Worm (Caenorhabditis elegans) whole organism, late embryonic: ENCODE measurements around the gene C09E7.8.

Experiments used
- C08G9.2 ChIP-seq: sonication (generic microtip); optimal IDR thresholded peaks from 2 replicates; lab custom pipeline; 2016; ENCODE audit warnings: mild to moderate bottlenecking, missing genetic modification characterization, moderate library complexity, missing compliant biosample characterization
- C38D4.7 ChIP-seq: fragments of 200-800 bp; sonication (Bioruptor generic); optimal IDR thresholded peaks from 2 replicates; lab custom pipeline; 2018; ENCODE audit warnings: mild to moderate bottlenecking, missing genetic modification characterization, moderate library complexity, missing compliant biosample characterization
- F13H6.1 ChIP-seq: sonication (generic microtip); optimal IDR thresholded peaks from 2 replicates; lab custom pipeline; 2016; ENCODE audit warnings: missing genetic modification characterization, missing compliant biosample characterization
- T23F11.4 ChIP-seq: fragments of 200-800 bp; sonication (Bioruptor generic); optimal IDR thresholded peaks from 2 replicates; lab custom pipeline; 2018; ENCODE audit warnings: mild to moderate bottlenecking, missing genetic modification characterization, missing compliant biosample characterization
- ceh-14 ChIP-seq: sonication (generic microtip); optimal IDR thresholded peaks from 2 replicates; lab custom pipeline; 2016; ENCODE audit warnings: missing genotype, missing genetic modification characterization, missing compliant biosample characterization
- ceh-2 ChIP-seq: sonication (generic microtip); optimal IDR thresholded peaks from 2 replicates; lab custom pipeline; 2016; ENCODE audit warnings: missing genotype, missing genetic modification characterization, missing compliant biosample characterization
- ceh-30 ChIP-seq: fragments of 150-350 bp; optimal IDR thresholded peaks from 2 replicates; lab custom pipeline; 2014; ENCODE audit warnings: missing biosample characterization, missing genetic modification characterization
- ceh-31 ChIP-seq: sonication (generic microtip); optimal IDR thresholded peaks from 2 replicates; lab custom pipeline; 2016; ENCODE audit warnings: missing genetic modification characterization, missing compliant biosample characterization
- ceh-34 ChIP-seq: sonication (generic microtip); optimal IDR thresholded peaks from 2 replicates; lab custom pipeline; 2016; ENCODE audit warnings: mild to moderate bottlenecking, missing genetic modification characterization, missing compliant biosample characterization
- ceh-48 ChIP-seq: sonication (generic microtip); optimal IDR thresholded peaks from 2 replicates; lab custom pipeline; 2016; ENCODE audit warnings: missing genetic modification characterization, inconsistent platforms, missing compliant biosample characterization
- ceh-9 ChIP-seq: sonication (generic microtip); optimal IDR thresholded peaks from 2 replicates; lab custom pipeline; 2016; ENCODE audit warnings: mild to moderate bottlenecking, missing genetic modification characterization, inconsistent platforms, missing compliant biosample characterization
- che-1 ChIP-seq: sonication (generic microtip); optimal IDR thresholded peaks from 2 replicates; lab custom pipeline; 2016; ENCODE audit warnings: mild to moderate bottlenecking, missing genetic modification characterization, missing compliant biosample characterization
- dmd-4 ChIP-seq: sonication (generic microtip); optimal IDR thresholded peaks from 2 replicates; lab custom pipeline; 2016; ENCODE audit warnings: borderline replicate concordance, missing genetic modification characterization, missing compliant biosample characterization
- elt-2 ChIP-seq: sonication (generic microtip); optimal IDR thresholded peaks from 2 replicates; lab custom pipeline; 2016; ENCODE audit warnings: missing genetic modification reagents, missing genetic modification characterization, missing compliant biosample characterization
- ets-4 ChIP-seq: sonication (generic microtip); optimal IDR thresholded peaks from 2 replicates; lab custom pipeline; 2016; ENCODE audit warnings: missing genetic modification characterization, missing compliant biosample characterization
- hlh-13 ChIP-seq: fragments of 200-800 bp; sonication (Bioruptor generic); optimal IDR thresholded peaks from 2 replicates; lab custom pipeline; 2018; ENCODE audit warnings: mild to moderate bottlenecking, missing genetic modification characterization, missing compliant biosample characterization
- hlh-6 ChIP-seq: sonication (generic microtip); optimal IDR thresholded peaks from 2 replicates; lab custom pipeline; 2016; ENCODE audit warnings: missing genotype, missing genetic modification characterization, missing compliant biosample characterization
- hlh-8 ChIP-seq: sonication (generic microtip); optimal IDR thresholded peaks from 2 replicates; lab custom pipeline; 2016; ENCODE audit warnings: missing genotype, missing genetic modification characterization, missing compliant biosample characterization
- lim-6 ChIP-seq: sonication (generic microtip); optimal IDR thresholded peaks from 2 replicates; lab custom pipeline; 2016; ENCODE audit warnings: missing genetic modification characterization, missing compliant biosample characterization
- madf-2 ChIP-seq: sonication (generic microtip); optimal IDR thresholded peaks from 2 replicates; lab custom pipeline; 2017; ENCODE audit warnings: missing genetic modification characterization, missing compliant biosample characterization
- mec-3 ChIP-seq: sonication (generic microtip); optimal IDR thresholded peaks from 2 replicates; lab custom pipeline; 2016; ENCODE audit warnings: borderline replicate concordance, missing genetic modification characterization, missing compliant biosample characterization
- nfya-1 ChIP-seq: sonication (generic microtip); optimal IDR thresholded peaks from 2 replicates; lab custom pipeline; 2017; ENCODE audit warnings: missing genetic modification characterization, mild to moderate bottlenecking, missing compliant biosample characterization, antibody characterized with exemption, moderate library complexity
- nhr-11 ChIP-seq: fragments of 150-350 bp; optimal IDR thresholded peaks from 2 replicates; lab custom pipeline; 2014; ENCODE audit warnings: missing biosample characterization, missing genetic modification characterization
- nhr-232 ChIP-seq: sonication (generic microtip); optimal IDR thresholded peaks from 2 replicates; lab custom pipeline; 2016; ENCODE audit warnings: missing genetic modification characterization, missing compliant biosample characterization
- pag-3 ChIP-seq: sonication (generic microtip); optimal IDR thresholded peaks from 2 replicates; lab custom pipeline; 2016; ENCODE audit warnings: missing compliant biosample characterization, missing genetic modification characterization, borderline replicate concordance
- pha-2 ChIP-seq: sonication (generic microtip); optimal IDR thresholded peaks from 2 replicates; lab custom pipeline; 2017; ENCODE audit warnings: mild to moderate bottlenecking, missing genetic modification characterization, missing compliant biosample characterization
- pros-1 ChIP-seq: fragments of 150-350 bp; optimal IDR thresholded peaks from 2 replicates; lab custom pipeline; 2014; ENCODE audit warnings: missing biosample characterization, missing genetic modification reagents, missing genetic modification characterization
- ref-2 ChIP-seq: sonication (generic microtip); optimal IDR thresholded peaks from 2 replicates; lab custom pipeline; 2016; ENCODE audit warnings: missing genetic modification characterization, missing compliant biosample characterization
- rnt-1 ChIP-seq: sonication (generic microtip); optimal IDR thresholded peaks from 2 replicates; lab custom pipeline; 2016; ENCODE audit warnings: missing genetic modification characterization, missing compliant biosample characterization
- sdc-2 ChIP-seq: sonication (generic microtip); optimal IDR thresholded peaks from 2 replicates; lab custom pipeline; 2016; ENCODE audit warnings: missing genotype, missing genetic modification characterization, missing compliant biosample characterization
- sox-4 ChIP-seq: sonication (generic microtip); optimal IDR thresholded peaks from 2 replicates; lab custom pipeline; 2017; ENCODE audit warnings: mild to moderate bottlenecking, missing genetic modification characterization, inconsistent platforms, missing compliant biosample characterization
- syd-9 ChIP-seq: sonication (generic microtip); optimal IDR thresholded peaks from 2 replicates; lab custom pipeline; 2016; ENCODE audit warnings: mild to moderate bottlenecking, missing genetic modification characterization, moderate library complexity, missing compliant biosample characterization
- tbx-2 ChIP-seq: sonication (generic microtip); optimal IDR thresholded peaks from 2 replicates; lab custom pipeline; 2016; ENCODE audit warnings: missing genetic modification characterization, missing compliant biosample characterization
- unc-3 ChIP-seq, 2 experiments: fragments of 200-800 bp in 1 of 2; sonication (Bioruptor generic) in 1 of 2; sonication (generic microtip) in 1 of 2; conservative IDR thresholded peaks in 1 of 2; optimal IDR thresholded peaks in 1 of 2; 2 replicates each; pipeline versions ENCODE4 v1.3.6 to Lab custom; 2016 to 2022; ENCODE audit warnings: missing compliant biosample characterization in 2 of 2, missing genetic modification characterization in 2 of 2, missing genetic modification reagents in 1 of 2
- unc-42 ChIP-seq: sonication (generic microtip); optimal IDR thresholded peaks from 2 replicates; lab custom pipeline; 2016; ENCODE audit warnings: missing genotype, missing genetic modification characterization, missing compliant biosample characterization
- unc-55 ChIP-seq: sonication (generic microtip); optimal IDR thresholded peaks from 2 replicates; lab custom pipeline; 2017; ENCODE audit warnings: missing biosample characterization, missing genetic modification reagents, missing genetic modification characterization
- zip-5 ChIP-seq: sonication (generic microtip); optimal IDR thresholded peaks from 2 replicates; lab custom pipeline; 2016; ENCODE audit warnings: missing genetic modification characterization, missing compliant biosample characterization
- ztf-16 ChIP-seq: sonication (generic microtip); optimal IDR thresholded peaks from 2 replicates; lab custom pipeline; 2017; ENCODE audit warnings: missing genetic modification characterization, missing compliant biosample characterization

The C09E7.8 gene

DNA sequence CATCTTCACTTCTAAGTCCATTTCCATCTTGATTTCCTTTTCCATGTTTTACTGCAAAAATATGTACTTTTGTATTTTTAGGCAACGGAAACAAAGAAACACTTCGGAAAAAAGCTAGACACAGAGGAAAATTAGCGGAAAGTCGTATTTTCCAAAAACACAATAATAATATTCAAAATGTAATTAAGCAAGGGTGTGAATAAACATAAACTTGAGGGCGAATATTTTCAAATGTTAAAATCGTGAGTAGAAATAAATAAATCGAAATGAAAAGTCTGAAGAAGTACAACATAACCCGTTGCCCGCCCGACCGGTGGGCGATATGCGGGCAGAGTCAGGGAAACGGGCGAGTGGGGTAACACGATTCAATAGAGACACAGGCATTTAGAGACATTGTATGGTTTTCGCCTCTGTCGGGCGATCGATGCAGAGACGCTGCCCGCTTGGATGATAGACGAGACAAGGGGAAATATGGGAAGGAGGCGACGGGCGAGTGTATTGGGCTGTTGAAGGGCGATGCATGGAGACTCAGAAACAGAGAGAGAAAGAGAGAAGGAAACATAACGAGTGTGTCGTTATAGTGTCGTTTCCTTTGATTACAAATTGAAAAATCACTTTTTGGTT is 21.3 kb downstream of the C09E7.8 start, which contains the start of gene C09E7.4:
C09E7.4 (minus strand) TSS at position 51 of the 624 bp plus-strand sequence.
- peak; percentile 68 for TF ChIP-seq ceh-34 (tag; lab: Kevin White, UChicago)
- peak; percentile 55 for TF ChIP-seq syd-9 (tag; lab: Kevin White, UChicago)
- peak; percentile 46 for TF ChIP-seq rnt-1 (tag; lab: Kevin White, UChicago)
- no peak for TF ChIP-seq zip-5 (tag; lab: Kevin White, UChicago)
- TF ChIP-seq tbx-2 (tag; lab: Kevin White, UChicago) = peak; percentile 84
- peak; percentile 68 for TF ChIP-seq unc-42 (tag; lab: Kevin White, UChicago)
- peak; percentile 51 for TF ChIP-seq C08G9.2 (tag; lab: Kevin White, UChicago)
- TF ChIP-seq ceh-31 (tag; lab: Kevin White, UChicago) = peak; percentile 84
- TF ChIP-seq pros-1 = peak; percentile 18
- TF ChIP-seq ets-4 (tag; lab: Kevin White, UChicago) = peak; percentile 16
- no peak for TF ChIP-seq pha-2
- TF ChIP-seq ceh-9 (tag; lab: Kevin White, UChicago) = no peak
- peak; percentile 8 for TF ChIP-seq F13H6.1
- TF ChIP-seq lim-6 (tag; lab: Kevin White, UChicago) = no peak
- TF ChIP-seq unc-55 (GFP tag; lab: Kevin White, UChicago) = peak; percentile 94
- peak; percentile 59 for TF ChIP-seq sdc-2
- TF ChIP-seq nfya-1 (tag; lab: Kevin White, UChicago) = peak; percentile 71
- TF ChIP-seq elt-2 = peak; percentile 29
- TF ChIP-seq nhr-11 (tag; lab: Kevin White, UChicago) = no peak
- peak; percentile 37 for TF ChIP-seq hlh-8 (tag; lab: Kevin White, UChicago)
- TF ChIP-seq ceh-14 = peak; percentile 69
- TF ChIP-seq T23F11.4 (GFP tag; lab: Kevin White, UChicago) = peak; percentile 48
- TF ChIP-seq sox-4 (tag; lab: Kevin White, UChicago) = peak; percentile 29
- TF ChIP-seq che-1 = peak; percentile 8
- peak; percentile 76 for TF ChIP-seq ceh-48 (tag; lab: Kevin White, UChicago)
- peak; percentile 26 for TF ChIP-seq pag-3 (tag; lab: Kevin White, UChicago)
- TF ChIP-seq ref-2 (tag; lab: Kevin White, UChicago) = no peak
- peak; percentile 72 for TF ChIP-seq hlh-6 (tag; lab: Kevin White, UChicago)
- no peak for TF ChIP-seq madf-2 (tag; lab: Kevin White, UChicago)
- no peak for TF ChIP-seq nhr-232 (tag; lab: Kevin White, UChicago)
- TF ChIP-seq mec-3 = peak; percentile 36
- no peak for TF ChIP-seq unc-3 (GFP tag; conservative IDR thresholded peaks at IDR 0.05; lab: Robert Waterston, UW)
- TF ChIP-seq unc-3 (tag; optimal IDR thresholded peaks at IDR 0.05; lab: Kevin White, UChicago) = no peak
- TF ChIP-seq dmd-4 (tag; lab: Kevin White, UChicago) = peak; percentile 30
- no peak for TF ChIP-seq ztf-16
- peak; percentile 64 for TF ChIP-seq ceh-2 (tag; lab: Kevin White, UChicago)
- no peak for TF ChIP-seq hlh-13 (GFP tag; lab: Kevin White, UChicago)

DNA sequence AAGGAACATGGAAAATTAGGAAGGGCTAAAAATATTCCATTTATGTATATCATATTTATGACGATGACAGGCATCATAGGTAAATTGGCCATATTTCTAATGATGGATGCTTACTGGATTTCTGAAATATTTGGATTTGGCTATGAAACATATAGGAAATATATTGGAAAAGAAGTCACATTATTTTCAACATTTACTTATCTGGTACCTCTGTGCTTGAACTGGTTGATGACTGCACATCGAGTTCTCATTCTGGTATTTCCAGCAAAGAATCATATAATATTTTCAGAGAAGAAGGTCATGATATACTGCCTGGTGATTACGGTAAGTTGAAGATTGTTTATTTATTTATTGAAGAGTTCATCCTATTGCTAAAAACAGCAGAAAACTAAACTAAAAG is 25.7 kb downstream of the C09E7.8 start, which contains the start of gene srxa-5:
srxa-5 (plus strand) TSS at position 301 of the 400 bp plus-strand sequence.
- TF ChIP-seq hlh-6 (tag; lab: Kevin White, UChicago) (no peak), C38D4.7 (GFP tag; lab: Kevin White, UChicago) (no peak)

DNA sequence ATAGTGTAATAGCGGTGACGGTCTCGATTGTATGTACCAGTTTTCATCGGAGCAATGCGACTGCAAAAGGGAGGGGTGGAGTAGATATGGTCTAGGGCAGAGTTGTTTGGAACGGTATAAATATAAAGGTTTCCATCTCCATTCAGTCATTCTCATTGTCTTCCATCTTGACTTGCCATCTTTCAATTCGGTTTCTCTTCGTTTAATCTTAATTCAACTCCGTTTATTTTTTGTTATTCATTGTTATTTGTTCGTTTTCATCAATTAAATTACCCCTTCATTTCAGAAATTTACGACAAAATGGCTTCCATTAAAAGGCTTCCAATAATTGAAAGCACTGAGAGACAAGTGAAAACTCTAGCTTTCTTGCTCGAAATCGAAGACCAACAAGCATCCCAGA is 27.3 kb downstream of the C09E7.8 start, which contains the start of gene C09E7.11:
C09E7.11 (plus strand) TSS at position 301 of the 400 bp plus-strand sequence.
- TF ChIP-seq F13H6.1 (no peak), ceh-30 (no peak)
